Worm (Caenorhabditis elegans) whole organism, mixed stage, embryonic: Measurements from ENCODE around the gene W03D2.9.

Source experiments
- M03D4.4 ChIP-seq: sonication (generic microtip); optimal IDR thresholded peaks from 2 replicates; lab custom pipeline; 2017; ENCODE audit warnings: mild to moderate bottlenecking, missing genetic modification characterization, missing compliant biosample characterization
- bed-3 ChIP-seq: fragments of 200-800 bp; sonication (Bioruptor generic); optimal IDR thresholded peaks from 3 replicates; lab custom pipeline; 2018; ENCODE audit warnings: mild to moderate bottlenecking, missing genetic modification characterization, moderate library complexity, missing compliant biosample characterization
- blmp-1 ChIP-seq: fragments of 150-350 bp; optimal IDR thresholded peaks from 2 replicates; lab custom pipeline; 2014; ENCODE audit warnings: missing biosample characterization, missing genetic modification characterization
- ceh-39 ChIP-seq: fragments of 150-350 bp; optimal IDR thresholded peaks from 2 replicates; lab custom pipeline; 2014; ENCODE audit warnings: missing biosample characterization, missing genetic modification characterization
- ceh-43 ChIP-seq: fragments of 200-800 bp; sonication (Bioruptor generic); optimal IDR thresholded peaks from 2 replicates; lab custom pipeline; 2018; ENCODE audit warnings: mild to moderate bottlenecking, missing genetic modification characterization, moderate library complexity, missing compliant biosample characterization
- ceh-83 ChIP-seq: fragments of 200-800 bp; sonication (Bioruptor generic); optimal IDR thresholded peaks from 2 replicates; lab custom pipeline; 2018; ENCODE audit warnings: mild to moderate bottlenecking, missing genetic modification characterization, missing compliant biosample characterization
- ces-1 ChIP-seq: fragments of 150-350 bp; optimal IDR thresholded peaks from 2 replicates; lab custom pipeline; 2014; ENCODE audit warnings: missing biosample characterization, missing genetic modification reagents, missing genetic modification characterization
- cnd-1 ChIP-seq: fragments of 200-800 bp; sonication (Bioruptor generic); optimal IDR thresholded peaks from 2 replicates; lab custom pipeline; 2018; ENCODE audit warnings: mild to moderate bottlenecking, missing genetic modification characterization, missing compliant biosample characterization
- drap-1 ChIP-seq: fragments of 200-800 bp; sonication (Bioruptor generic); optimal IDR thresholded peaks from 3 replicates; lab custom pipeline; 2018; ENCODE audit warnings: mild to moderate bottlenecking, missing genetic modification characterization, missing compliant biosample characterization
- elt-3 ChIP-seq: fragments of 150-350 bp; optimal IDR thresholded peaks from 2 replicates; lab custom pipeline; 2014; ENCODE audit warnings: missing biosample characterization, missing genetic modification characterization
- flh-1 ChIP-seq: fragments of 200-800 bp; sonication (Bioruptor generic); optimal IDR thresholded peaks from 2 replicates; lab custom pipeline; 2018; ENCODE audit warnings: mild to moderate bottlenecking, missing genetic modification characterization, moderate library complexity, missing compliant biosample characterization
- hlh-1 ChIP-seq: fragments of 150-350 bp; optimal IDR thresholded peaks from 2 replicates; lab custom pipeline; 2014; ENCODE audit warnings: missing biosample characterization, missing genetic modification reagents, missing genetic modification characterization
- lin-13 ChIP-seq: fragments of 150-350 bp; optimal IDR thresholded peaks from 2 replicates; lab custom pipeline; 2014; ENCODE audit warnings: missing biosample characterization, missing genetic modification characterization
- lin-32 ChIP-seq: fragments of 200-800 bp; sonication (Bioruptor generic); optimal IDR thresholded peaks from 2 replicates; lab custom pipeline; 2018; ENCODE audit warnings: mild to moderate bottlenecking, missing genetic modification characterization, missing compliant biosample characterization
- lsy-2 ChIP-seq: fragments of 150-350 bp; optimal IDR thresholded peaks from 2 replicates; lab custom pipeline; 2014; ENCODE audit warnings: missing biosample characterization, missing genetic modification characterization
- mab-5 ChIP-seq: fragments of 150-350 bp; optimal IDR thresholded peaks from 2 replicates; lab custom pipeline; 2014; ENCODE audit warnings: missing biosample characterization, missing genetic modification characterization
- mep-1 ChIP-seq: fragments of 150-350 bp; optimal IDR thresholded peaks from 2 replicates; lab custom pipeline; 2017; ENCODE audit warnings: missing biosample characterization, missing genetic modification reagents, missing genetic modification characterization, inconsistent platforms
- mls-2 ChIP-seq: sonication (generic microtip); optimal IDR thresholded peaks from 2 replicates; lab custom pipeline; 2016; ENCODE audit warnings: mild to moderate bottlenecking, missing genetic modification characterization, moderate library complexity, missing compliant biosample characterization
- nhr-2 ChIP-seq: fragments of 150-350 bp; optimal IDR thresholded peaks from 2 replicates; lab custom pipeline; 2014; ENCODE audit warnings: missing biosample characterization, missing genetic modification characterization
- nhr-237 ChIP-seq: fragments of 150-350 bp; optimal IDR thresholded peaks from 2 replicates; lab custom pipeline; 2014; ENCODE audit warnings: missing biosample characterization, missing genetic modification characterization
- nhr-28 ChIP-seq: fragments of 150-350 bp; optimal IDR thresholded peaks from 2 replicates; lab custom pipeline; 2014; ENCODE audit warnings: missing biosample characterization, missing genetic modification characterization
- nhr-76 ChIP-seq: sonication (generic microtip); optimal IDR thresholded peaks from 2 replicates; lab custom pipeline; 2017; ENCODE audit warnings: missing biosample characterization, missing genetic modification characterization
- pha-4 ChIP-seq: fragments of 150-350 bp; optimal IDR thresholded peaks from 2 replicates; lab custom pipeline; 2018; ENCODE audit warnings: missing biosample characterization, missing genetic modification reagents, missing genetic modification characterization
- sptf-1 ChIP-seq: sonication (generic microtip); optimal IDR thresholded peaks from 2 replicates; lab custom pipeline; 2017; ENCODE audit warnings: mild to moderate bottlenecking, missing genetic modification characterization, moderate library complexity, missing compliant biosample characterization
- tbx-8 ChIP-seq: fragments of 200-800 bp; sonication (Bioruptor generic); optimal IDR thresholded peaks from 2 replicates; lab custom pipeline; 2018; ENCODE audit warnings: mild to moderate bottlenecking, missing genetic modification characterization, moderate library complexity, missing compliant biosample characterization
- unc-120 ChIP-seq: sonication (generic microtip); optimal IDR thresholded peaks from 2 replicates; lab custom pipeline; 2017; ENCODE audit warnings: missing genetic modification characterization, missing compliant biosample characterization; ENCODE audit not compliant: poor library complexity, severe bottlenecking
- unc-39 ChIP-seq: fragments of 150-350 bp; optimal IDR thresholded peaks from 2 replicates; lab custom pipeline; 2014; ENCODE audit warnings: missing biosample characterization, missing genetic modification characterization
- unc-62 ChIP-seq: fragments of 150-350 bp; optimal IDR thresholded peaks from 2 replicates; lab custom pipeline; 2014; ENCODE audit warnings: missing biosample characterization, missing genetic modification reagents, missing genetic modification characterization
- zip-8 ChIP-seq: fragments of 150-350 bp; optimal IDR thresholded peaks from 2 replicates; lab custom pipeline; 2014; ENCODE audit warnings: missing biosample characterization, missing genetic modification characterization
- ztf-11 ChIP-seq: fragments of 150-350 bp; optimal IDR thresholded peaks from 2 replicates; lab custom pipeline; 2014; ENCODE audit warnings: missing biosample characterization, missing genetic modification characterization

W03D2.9 gene

DNA sequence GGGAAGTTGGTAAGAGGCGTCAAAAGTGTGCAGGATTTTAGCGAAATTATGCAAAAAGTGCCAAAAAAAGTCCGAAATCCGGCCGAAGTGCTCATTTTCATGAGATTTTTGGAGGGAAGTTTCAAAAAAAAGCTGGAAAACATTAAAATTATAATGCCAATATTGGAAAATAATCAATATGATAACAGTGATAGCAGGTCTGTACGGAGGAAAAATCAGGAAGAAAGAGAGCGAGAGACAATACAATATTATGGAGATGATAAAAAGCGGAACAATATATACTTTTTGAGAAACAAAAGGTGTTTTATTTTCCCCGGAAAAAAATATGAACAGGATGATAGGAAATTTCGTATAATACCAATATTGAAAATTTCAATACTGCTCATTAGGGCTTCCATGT, 21.1 kb downstream of the W03D2.9 start:
- no peak for TF ChIP-seq zip-8 (tag; lab: Kevin White, UChicago)
- no peak for TF ChIP-seq nhr-28 (tag; lab: Kevin White, UChicago)

DNA sequence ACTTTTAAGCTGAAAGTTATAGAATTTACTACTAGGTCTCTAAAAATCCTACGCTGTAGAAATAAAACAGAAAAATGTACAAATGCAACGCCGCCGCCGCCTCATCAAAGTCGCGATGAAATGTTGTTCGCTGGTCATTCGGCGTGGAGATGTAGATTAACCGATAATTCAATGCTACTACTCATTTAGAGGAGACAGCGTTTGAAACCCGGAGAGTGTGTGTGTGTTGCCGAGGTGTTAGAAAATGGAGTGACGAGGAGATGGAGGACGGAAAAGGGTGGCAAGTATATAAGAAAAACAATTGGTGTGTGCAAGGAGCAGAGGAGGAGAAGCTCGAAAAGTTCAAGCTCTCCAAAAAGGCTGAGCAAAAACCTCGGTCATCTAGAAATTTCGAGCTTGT, 22.2 kb downstream of the W03D2.9 start:
- TF ChIP-seq ces-1 (peak; percentile 82), bed-3 (GFP tag; lab: Kevin White, UChicago) (no peak)
- TF ChIP-seq, all 35 proteins: peak for 1

DNA sequence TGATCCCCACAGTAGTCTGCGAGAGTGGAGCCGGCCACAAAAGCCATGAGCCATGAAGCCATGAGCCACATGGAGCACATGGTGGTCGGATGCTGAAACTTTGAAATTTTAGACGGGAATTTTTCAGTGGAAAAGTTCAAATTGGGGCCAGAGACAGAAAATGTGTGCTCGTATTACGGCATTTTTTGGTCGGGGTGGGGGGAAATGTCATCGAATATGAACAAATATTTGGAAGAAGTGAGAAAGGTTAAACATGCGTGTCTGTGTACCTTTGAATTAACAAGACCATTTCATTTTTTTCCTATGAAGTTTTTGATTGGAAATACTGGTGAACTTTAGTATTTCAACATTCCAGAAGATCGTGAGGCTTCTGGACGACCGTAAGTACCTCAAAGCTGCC, 23.0 kb downstream of the W03D2.9 start, which contains the start of gene wrt-5:
Gene wrt-5 (minus strand): TSS at position 101 of the 400 bp plus-strand sequence.
- TF ChIP-seq unc-120 (tag; lab: Kevin White, UChicago) (no peak), lin-32 (GFP tag; lab: Kevin White, UChicago) (no peak), lsy-2 (tag; lab: Kevin White, UChicago) (no peak), elt-3 (no peak), mep-1 (no peak), nhr-28 (tag; lab: Kevin White, UChicago) (no peak), tbx-8 (no peak), bed-3 (GFP tag; lab: Kevin White, UChicago) (no peak), mls-2 (tag; lab: Kevin White, UChicago) (no peak), blmp-1 (tag; lab: Kevin White, UChicago) (no peak)
- TF ChIP-seq, all 35 proteins: peak for 0

ce11 chrIV:4049398-4049998, 25.0 kb downstream of the W03D2.9 start, which contains the start of gene pcn-1:
TSS of gene pcn-1 (minus strand) at chrIV:4049448.
- TF ChIP-seq sptf-1 (tag; lab: Kevin White, UChicago) (peak; percentile 74), bed-3 (GFP tag; lab: Kevin White, UChicago) (no peak), ceh-39 (tag; lab: Kevin White, UChicago) (peak; percentile 81), nhr-76 (tag; lab: Kevin White, UChicago) (no peak), M03D4.4 (peak; percentile 12), lsy-2 (tag; lab: Kevin White, UChicago) (peak; percentile 82), zip-8 (tag; lab: Kevin White, UChicago) (no peak), hlh-1 (peak; percentile 1), unc-62 (GFP tag; lab: Kevin White, UChicago) (no peak), ces-1 (peak; percentile 86), unc-120 (tag; lab: Kevin White, UChicago) (peak; percentile 22), mls-2 (tag; lab: Kevin White, UChicago) (peak; percentile 27), blmp-1 (tag; lab: Kevin White, UChicago) (peak; percentile 39), nhr-237 (tag; lab: Kevin White, UChicago) (peak; percentile 57), drap-1 (GFP tag; lab: Kevin White, UChicago) (peak; percentile 38), mep-1 (peak; percentile 89), nhr-2 (tag; lab: Kevin White, UChicago) (peak; percentile 56), pha-4 (tag; lab: Kevin White, UChicago) (peak; percentile 79), tbx-8 (peak; percentile 32), nhr-28 (tag; lab: Kevin White, UChicago) (no peak), lin-32 (GFP tag; lab: Kevin White, UChicago) (no peak), ceh-83 (GFP tag; lab: Kevin White, UChicago) (no peak), mab-5 (peak; percentile 76), cnd-1 (tag; lab: Kevin White, UChicago) (peak; percentile 33), ceh-43 (GFP tag; lab: Kevin White, UChicago) (peak; percentile 45), lin-13 (tag; lab: Kevin White, UChicago) (peak; percentile 97), unc-39 (tag; lab: Kevin White, UChicago) (no peak)

DNA sequence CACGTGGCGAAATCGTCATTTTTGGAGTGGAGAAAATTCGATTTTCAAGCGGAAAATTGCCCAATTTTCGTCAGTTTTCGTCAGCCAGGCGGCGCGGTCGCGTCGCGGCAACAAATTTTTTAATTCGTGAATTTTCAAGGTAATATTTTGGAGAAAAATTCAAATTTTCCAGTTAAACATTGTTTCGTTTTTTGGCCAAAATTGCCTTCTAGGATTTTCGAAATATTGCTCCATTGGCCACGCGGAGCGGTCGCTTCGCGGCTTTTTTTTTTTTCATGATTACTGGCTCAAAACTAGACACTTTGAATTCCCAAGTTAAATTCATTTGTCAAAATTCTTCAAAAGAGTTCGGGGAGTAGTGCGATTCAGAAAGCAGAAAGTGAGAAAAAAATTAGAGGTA, 26.9 kb downstream of the W03D2.9 start:
- TF ChIP-seq tbx-8 (no peak), ztf-11 (no peak), zip-8 (tag; lab: Kevin White, UChicago) (no peak), bed-3 (GFP tag; lab: Kevin White, UChicago) (no peak), lin-32 (GFP tag; lab: Kevin White, UChicago) (no peak), lin-13 (tag; lab: Kevin White, UChicago) (no peak), flh-1 (no peak), ceh-83 (GFP tag; lab: Kevin White, UChicago) (no peak), mep-1 (no peak), sptf-1 (tag; lab: Kevin White, UChicago) (no peak), drap-1 (GFP tag; lab: Kevin White, UChicago) (no peak), ceh-39 (tag; lab: Kevin White, UChicago) (no peak), ces-1 (no peak), mls-2 (tag; lab: Kevin White, UChicago) (no peak)
